Worm (Caenorhabditis elegans) whole organism, L4 larva: Measurements from ENCODE around the gene ZC8.6.

ENCODE experiments used
- mdl-1 ChIP-seq, 2 experiments: fragments of 150-350 bp in 1 of 2; sonication (generic microtip) in 1 of 2; optimal IDR thresholded peaks; 2 replicates each; lab custom pipeline; 2014 to 2017; ENCODE audit warnings: missing biosample characterization in 2 of 2, missing genetic modification characterization in 2 of 2
- mxl-3 ChIP-seq: fragments of 200-800 bp; sonication (Bioruptor generic); optimal IDR thresholded peaks from 2 replicates; lab custom pipeline; 2018; ENCODE audit warnings: mild to moderate bottlenecking, missing genetic modification characterization, missing compliant biosample characterization

DNA sequence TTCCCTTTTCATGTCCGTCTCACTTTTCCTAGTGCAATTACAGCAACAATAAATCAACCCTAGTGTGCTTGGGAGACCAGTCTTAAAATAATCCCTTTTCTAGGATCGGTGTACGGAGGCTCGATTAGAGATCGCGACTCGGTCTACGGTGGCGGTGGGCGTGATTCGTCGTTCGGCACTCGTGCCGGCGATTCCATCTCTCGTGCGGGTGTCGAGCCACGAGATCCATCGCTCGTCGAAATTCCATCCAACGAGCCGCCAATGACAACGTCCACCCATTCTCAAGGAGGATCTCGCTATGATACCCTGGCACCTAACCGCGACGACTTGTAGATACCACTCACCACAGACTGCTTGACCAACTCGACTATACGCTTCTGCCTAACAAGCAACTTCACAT, 4.9 kb downstream of the ZC8.6 start:
- TF ChIP-seq mxl-3: no peak
- TF ChIP-seq mdl-1 (tag; optimal IDR thresholded peaks at IDR 0.05; lab: Kevin White, UChicago): no peak
